Fruit fly (Drosophila melanogaster) S2 (cell line): ENCODE results near the gene CG17919.

Source experiments
- CG8478 ChIP-seq: fragments of >200 bp; optimal IDR thresholded peaks from 2 replicates; lab custom pipeline; 2018
- CTCF ChIP-seq, 2 experiments: fragments of >200 bp; optimal IDR thresholded peaks; 2 replicates each; lab custom pipeline; 2018

- TF ChIP-seq CG8478 (no peak), CTCF (optimal IDR thresholded peaks at IDR 0.05; lab: Kevin White, UChicago) (peak in 1 of 2 experiments; percentile 18)
These were observed 24.9 kb downstream of the CG17919 start, which contains the start of gene CG10286 for dm6 chr3R:6368550-6369238.
